Worm (Caenorhabditis elegans) whole organism, mixed stage, embryonic: Measurements from ENCODE around the gene Y4C6B.2.
"Not testable (repeated sequence)": the region's sequence is repeated elsewhere in the genome, so short reads cannot be mapped to it uniquely, and the experiment has no call there.

ENCODE experiments used
- M03D4.4 ChIP-seq: sonication (generic microtip); optimal IDR thresholded peaks from 2 replicates; lab custom pipeline; 2017; ENCODE audit warnings: mild to moderate bottlenecking, missing genetic modification characterization, missing compliant biosample characterization
- bed-3 ChIP-seq: fragments of 200-800 bp; sonication (Bioruptor generic); optimal IDR thresholded peaks from 3 replicates; lab custom pipeline; 2018; ENCODE audit warnings: mild to moderate bottlenecking, missing genetic modification characterization, moderate library complexity, missing compliant biosample characterization
- ceh-39 ChIP-seq: fragments of 150-350 bp; optimal IDR thresholded peaks from 2 replicates; lab custom pipeline; 2014; ENCODE audit warnings: missing biosample characterization, missing genetic modification characterization
- ceh-43 ChIP-seq: fragments of 200-800 bp; sonication (Bioruptor generic); optimal IDR thresholded peaks from 2 replicates; lab custom pipeline; 2018; ENCODE audit warnings: mild to moderate bottlenecking, missing genetic modification characterization, moderate library complexity, missing compliant biosample characterization
- ceh-83 ChIP-seq: fragments of 200-800 bp; sonication (Bioruptor generic); optimal IDR thresholded peaks from 2 replicates; lab custom pipeline; 2018; ENCODE audit warnings: mild to moderate bottlenecking, missing genetic modification characterization, missing compliant biosample characterization
- ces-1 ChIP-seq: fragments of 150-350 bp; optimal IDR thresholded peaks from 2 replicates; lab custom pipeline; 2014; ENCODE audit warnings: missing biosample characterization, missing genetic modification reagents, missing genetic modification characterization
- cnd-1 ChIP-seq: fragments of 200-800 bp; sonication (Bioruptor generic); optimal IDR thresholded peaks from 2 replicates; lab custom pipeline; 2018; ENCODE audit warnings: mild to moderate bottlenecking, missing genetic modification characterization, missing compliant biosample characterization
- drap-1 ChIP-seq: fragments of 200-800 bp; sonication (Bioruptor generic); optimal IDR thresholded peaks from 3 replicates; lab custom pipeline; 2018; ENCODE audit warnings: mild to moderate bottlenecking, missing genetic modification characterization, missing compliant biosample characterization
- elt-1 ChIP-seq: sonication (generic microtip); optimal IDR thresholded peaks from 2 replicates; lab custom pipeline; 2017; ENCODE audit warnings: missing genetic modification characterization, mild to moderate bottlenecking, missing compliant biosample characterization, antibody characterized with exemption, moderate library complexity, borderline replicate concordance; ENCODE audit not compliant: insufficient read depth
- elt-3 ChIP-seq: fragments of 150-350 bp; optimal IDR thresholded peaks from 2 replicates; lab custom pipeline; 2014; ENCODE audit warnings: missing biosample characterization, missing genetic modification characterization
- flh-1 ChIP-seq: fragments of 200-800 bp; sonication (Bioruptor generic); optimal IDR thresholded peaks from 2 replicates; lab custom pipeline; 2018; ENCODE audit warnings: mild to moderate bottlenecking, missing genetic modification characterization, moderate library complexity, missing compliant biosample characterization
- ham-2 ChIP-seq: fragments of 200-800 bp; sonication (Bioruptor generic); optimal IDR thresholded peaks from 2 replicates; lab custom pipeline; 2018; ENCODE audit warnings: mild to moderate bottlenecking, missing genetic modification characterization, missing compliant biosample characterization
- hlh-1 ChIP-seq: fragments of 150-350 bp; optimal IDR thresholded peaks from 2 replicates; lab custom pipeline; 2014; ENCODE audit warnings: missing biosample characterization, missing genetic modification reagents, missing genetic modification characterization
- lin-32 ChIP-seq: fragments of 200-800 bp; sonication (Bioruptor generic); optimal IDR thresholded peaks from 2 replicates; lab custom pipeline; 2018; ENCODE audit warnings: mild to moderate bottlenecking, missing genetic modification characterization, missing compliant biosample characterization
- lsy-2 ChIP-seq: fragments of 150-350 bp; optimal IDR thresholded peaks from 2 replicates; lab custom pipeline; 2014; ENCODE audit warnings: missing biosample characterization, missing genetic modification characterization
- mab-5 ChIP-seq: fragments of 150-350 bp; optimal IDR thresholded peaks from 2 replicates; lab custom pipeline; 2014; ENCODE audit warnings: missing biosample characterization, missing genetic modification characterization
- mep-1 ChIP-seq: fragments of 150-350 bp; optimal IDR thresholded peaks from 2 replicates; lab custom pipeline; 2017; ENCODE audit warnings: missing biosample characterization, missing genetic modification reagents, missing genetic modification characterization, inconsistent platforms
- nhr-12 ChIP-seq: fragments of 150-350 bp; optimal IDR thresholded peaks from 2 replicates; lab custom pipeline; 2014; ENCODE audit warnings: missing biosample characterization, missing genetic modification characterization
- nhr-2 ChIP-seq: fragments of 150-350 bp; optimal IDR thresholded peaks from 2 replicates; lab custom pipeline; 2014; ENCODE audit warnings: missing biosample characterization, missing genetic modification characterization
- nhr-28 ChIP-seq: fragments of 150-350 bp; optimal IDR thresholded peaks from 2 replicates; lab custom pipeline; 2014; ENCODE audit warnings: missing biosample characterization, missing genetic modification characterization
- pha-4 ChIP-seq: fragments of 150-350 bp; optimal IDR thresholded peaks from 2 replicates; lab custom pipeline; 2018; ENCODE audit warnings: missing biosample characterization, missing genetic modification reagents, missing genetic modification characterization
- snpc-4 ChIP-seq: fragments of 150-350 bp; optimal IDR thresholded peaks from 2 replicates; lab custom pipeline; 2014; ENCODE audit warnings: missing biosample characterization, missing genetic modification characterization
- sptf-1 ChIP-seq: sonication (generic microtip); optimal IDR thresholded peaks from 2 replicates; lab custom pipeline; 2017; ENCODE audit warnings: mild to moderate bottlenecking, missing genetic modification characterization, moderate library complexity, missing compliant biosample characterization
- tbx-8 ChIP-seq: fragments of 200-800 bp; sonication (Bioruptor generic); optimal IDR thresholded peaks from 2 replicates; lab custom pipeline; 2018; ENCODE audit warnings: mild to moderate bottlenecking, missing genetic modification characterization, moderate library complexity, missing compliant biosample characterization
- unc-120 ChIP-seq: sonication (generic microtip); optimal IDR thresholded peaks from 2 replicates; lab custom pipeline; 2017; ENCODE audit warnings: missing genetic modification characterization, missing compliant biosample characterization; ENCODE audit not compliant: poor library complexity, severe bottlenecking
- unc-39 ChIP-seq: fragments of 150-350 bp; optimal IDR thresholded peaks from 2 replicates; lab custom pipeline; 2014; ENCODE audit warnings: missing biosample characterization, missing genetic modification characterization
- unc-62 ChIP-seq: fragments of 150-350 bp; optimal IDR thresholded peaks from 2 replicates; lab custom pipeline; 2014; ENCODE audit warnings: missing biosample characterization, missing genetic modification reagents, missing genetic modification characterization
- zip-8 ChIP-seq: fragments of 150-350 bp; optimal IDR thresholded peaks from 2 replicates; lab custom pipeline; 2014; ENCODE audit warnings: missing biosample characterization, missing genetic modification characterization
- ztf-11 ChIP-seq: fragments of 150-350 bp; optimal IDR thresholded peaks from 2 replicates; lab custom pipeline; 2014; ENCODE audit warnings: missing biosample characterization, missing genetic modification characterization

The Y4C6B.2 gene

ce11 chrIV:5339255-5339654 is at the start of gene Y4C6B.2:
Gene Y4C6B.2, plus strand, starts transcription at chrIV:5339574.
- no peak for TF ChIP-seq sptf-1 (tag; lab: Kevin White, UChicago)
- no peak for TF ChIP-seq mab-5
- no peak for TF ChIP-seq ces-1 (GFP tag; lab: Kevin White, UChicago)
- TF ChIP-seq ceh-43 (GFP tag; lab: Kevin White, UChicago): no peak
- no peak for TF ChIP-seq lsy-2 (tag; lab: Kevin White, UChicago)
- no peak for TF ChIP-seq elt-1
- no peak for TF ChIP-seq hlh-1 (tag; lab: Kevin White, UChicago)
- TF ChIP-seq lin-32 (GFP tag; lab: Kevin White, UChicago): no peak
- TF ChIP-seq nhr-2 (tag; lab: Kevin White, UChicago): no peak

ce11 chrIV:5290547-5290946 is 48.8 kb upstream of the Y4C6B.2 start, which contains the start of gene nlp-47:
Gene nlp-47, plus strand, starts transcription at chrIV:5290847.
- TF ChIP-seq mep-1: no peak
- TF ChIP-seq pha-4: no peak
- TF ChIP-seq elt-3 (tag; lab: Kevin White, UChicago): no peak
- no peak for TF ChIP-seq ces-1 (GFP tag; lab: Kevin White, UChicago)
- TF ChIP-seq nhr-2 (tag; lab: Kevin White, UChicago): no peak
- TF ChIP-seq nhr-28 (tag; lab: Kevin White, UChicago): no peak
- no peak for TF ChIP-seq ceh-83
- no peak for TF ChIP-seq hlh-1 (tag; lab: Kevin White, UChicago)
- no peak for TF ChIP-seq M03D4.4
- TF ChIP-seq lin-32 (GFP tag; lab: Kevin White, UChicago): no peak
- TF ChIP-seq bed-3 (GFP tag; lab: Kevin White, UChicago): no peak
- TF ChIP-seq zip-8 (tag; lab: Kevin White, UChicago): no peak

ce11 chrIV:5291207-5291606 is 48.2 kb upstream of the Y4C6B.2 start:
- TF ChIP-seq tbx-8 (GFP tag; lab: Kevin White, UChicago): no peak
- no peak for TF ChIP-seq nhr-12 (tag; lab: Kevin White, UChicago)
- no peak for TF ChIP-seq lin-32 (GFP tag; lab: Kevin White, UChicago)
- TF ChIP-seq nhr-2 (tag; lab: Kevin White, UChicago): no peak
- no peak for TF ChIP-seq cnd-1 (tag; lab: Kevin White, UChicago)
- TF ChIP-seq pha-4: no peak
- no peak for TF ChIP-seq lsy-2 (tag; lab: Kevin White, UChicago)
- TF ChIP-seq zip-8 (tag; lab: Kevin White, UChicago): no peak
- TF ChIP-seq mep-1: no peak
- TF ChIP-seq ztf-11 (tag; lab: Kevin White, UChicago): no peak

DNA sequence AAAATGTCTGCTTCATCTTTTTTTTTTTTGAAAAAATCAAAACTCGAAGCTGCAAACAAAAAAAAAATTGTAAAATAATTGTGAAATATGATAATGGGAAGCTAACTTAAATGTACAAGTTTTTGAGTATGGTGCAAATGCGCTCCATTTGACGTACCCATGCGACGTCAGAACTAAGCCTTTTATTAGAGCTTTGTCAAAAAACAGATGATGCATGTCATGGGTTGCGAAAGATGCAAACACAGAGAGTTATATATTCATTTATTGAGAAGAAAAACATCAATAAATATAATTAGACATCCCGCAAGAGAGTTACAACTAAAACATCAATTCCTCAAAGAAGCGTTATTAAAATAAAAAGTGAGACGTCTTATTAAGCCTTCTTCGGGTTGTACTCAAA is 44.9 kb upstream of the Y4C6B.2 start:
- no peak for TF ChIP-seq ceh-83
- no peak for TF ChIP-seq nhr-2 (tag; lab: Kevin White, UChicago)
- TF ChIP-seq sptf-1 (tag; lab: Kevin White, UChicago): no peak
- no peak for TF ChIP-seq zip-8 (tag; lab: Kevin White, UChicago)
- TF ChIP-seq unc-120 (tag; lab: Kevin White, UChicago): no peak
- no peak for TF ChIP-seq ceh-39 (tag; lab: Kevin White, UChicago)

- not testable (repeated sequence) for TF ChIP-seq ces-1 (GFP tag; lab: Kevin White, UChicago); elt-1; unc-120 (tag; lab: Kevin White, UChicago)
Measured at ce11 chrIV:5295240-5295639, 44.1 kb upstream of the Y4C6B.2 start, which contains the start of gene msp-51. Gene msp-51, minus strand, starts transcription at chrIV:5295340.

ce11 chrIV:5297436-5298012 is 41.9 kb upstream of the Y4C6B.2 start, which contains the start of the genes ZK354.6 and msp-113:
Gene ZK354.6, minus strand, starts transcription at chrIV:5297536.
Gene msp-113, plus strand, starts transcription at chrIV:5297962.
- no peak for TF ChIP-seq lsy-2 (tag; lab: Kevin White, UChicago)
- TF ChIP-seq ham-2 (GFP tag; lab: Kevin White, UChicago): no peak
- TF ChIP-seq bed-3 (GFP tag; lab: Kevin White, UChicago): no peak
- TF ChIP-seq elt-3 (tag; lab: Kevin White, UChicago): no peak
- TF ChIP-seq unc-62: no peak
- no peak for TF ChIP-seq pha-4
- TF ChIP-seq ceh-43 (GFP tag; lab: Kevin White, UChicago): no peak
- TF ChIP-seq snpc-4: no peak
- no peak for TF ChIP-seq sptf-1 (tag; lab: Kevin White, UChicago)
- TF ChIP-seq unc-39 (tag; lab: Kevin White, UChicago): no peak
- no peak for TF ChIP-seq drap-1 (GFP tag; lab: Kevin White, UChicago)
- no peak for TF ChIP-seq mab-5
- no peak for TF ChIP-seq cnd-1 (tag; lab: Kevin White, UChicago)
- TF ChIP-seq nhr-28 (tag; lab: Kevin White, UChicago): no peak
- TF ChIP-seq flh-1 (GFP tag; lab: Kevin White, UChicago): no peak
- TF ChIP-seq ztf-11 (tag; lab: Kevin White, UChicago): no peak
